Fruit fly (Drosophila melanogaster): ENCODE data around the gene CG15533.

CG15533 gene

DNA sequence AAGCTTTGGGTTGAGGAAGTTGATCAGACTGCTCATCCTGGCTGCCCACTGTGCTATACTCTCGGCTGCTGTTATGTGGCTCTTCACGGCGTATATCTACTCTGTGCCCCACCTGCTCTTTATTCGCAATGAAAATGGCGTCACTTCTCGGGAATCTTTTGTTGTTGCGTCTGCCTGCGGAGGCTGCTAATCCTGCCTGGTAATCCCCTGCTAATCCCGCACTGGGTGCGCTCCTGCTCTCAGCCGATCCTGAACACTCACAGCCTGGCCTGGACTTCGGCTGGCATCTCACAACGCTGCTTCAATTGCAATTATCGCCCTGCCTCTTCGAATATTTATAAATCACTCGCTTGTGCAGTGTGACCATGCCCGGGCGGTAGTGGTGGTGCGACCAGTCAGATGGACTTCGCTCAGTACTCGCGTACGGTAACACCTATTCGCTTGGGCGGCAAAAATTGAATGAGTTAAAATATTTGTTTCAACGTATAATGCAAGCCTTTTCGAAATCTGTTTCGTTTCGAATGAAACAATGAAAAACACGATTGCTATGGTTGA, 738 bp upstream of the CG15533 start, which contains the start of gene CG2218 (continued):
- TF ChIP-seq CG14860 (GFP tag; IDR thresholded peaks at IDR 0.05; ENCODE audit: partially characterized antibody) (no peak), stwl (tag; optimal IDR thresholded peaks at IDR 0.05) (peak; percentile 95), gro (GFP tag; optimal IDR thresholded peaks at IDR 0.05) (peak; percentile 46), Stat92E (GFP tag; optimal IDR thresholded peaks at IDR 0.05) (peak in 1 of 3 experiments; percentile 58), CTCF (GFP tag; optimal IDR thresholded peaks at IDR 0.05) (peak; percentile 54), CG12659 (GFP tag; optimal IDR thresholded peaks at IDR 0.05) (peak; percentile 52), slbo (GFP tag; IDR thresholded peaks at IDR 0.05) (no peak), CG4360 (GFP tag; IDR thresholded peaks at IDR 0.05) (no peak), Dp (GFP tag; optimal IDR thresholded peaks at IDR 0.05) (peak; percentile 98), CG7928 (GFP tag; optimal IDR thresholded peaks at IDR 0.05) (no peak), CG32772 (GFP tag; IDR thresholded peaks at IDR 0.05) (no peak), CG18599 (GFP tag; optimal IDR thresholded peaks at IDR 0.05) (no peak), CkIIα-i1 (GFP tag; IDR thresholded peaks at IDR 0.05) (no peak), chn (GFP tag; optimal IDR thresholded peaks at IDR 0.05) (peak; percentile 5), Deaf1 (tag; optimal IDR thresholded peaks at IDR 0.05) (no peak), sob (GFP tag; IDR thresholded peaks at IDR 0.05) (no peak), BEAF-32 (GFP tag; optimal IDR thresholded peaks at IDR 0.05) (peak; percentile 59), hbn (GFP tag; IDR thresholded peaks at IDR 0.05; ENCODE audit: partially characterized antibody) (0 out of 2 replicates have a peak, but pooled peaks have one; percentile 23), Dll (GFP tag; IDR thresholded peaks at IDR 0.05; ENCODE audit: partially characterized antibody) (peak; percentile 53; the same call in 2 of the 4 replicates), CHES-1-like (GFP tag; optimal IDR thresholded peaks at IDR 0.05) (peak; percentile 25), D (optimal IDR thresholded peaks at IDR 0.05) (peak; percentile 10), D (GFP tag; optimal IDR thresholded peaks at IDR 0.05) (no peak), CG18619 (GFP tag; optimal IDR thresholded peaks at IDR 0.05) (no peak), her (GFP tag; optimal IDR thresholded peaks at IDR 0.05) (peak; percentile 11), ap (GFP tag; IDR thresholded peaks at IDR 0.05) (no peak), pros (GFP tag; optimal IDR thresholded peaks at IDR 0.05) (no peak), gsb (GFP tag; IDR thresholded peaks at IDR 0.05) (no peak), Dbx (GFP tag; IDR thresholded peaks at IDR 0.05) (0 out of 3 replicates have a peak, but pooled peaks have one; percentile 17), amos (GFP tag; IDR thresholded peaks at IDR 0.05; ENCODE audit: partially characterized antibody) (peak; percentile 50; the same call in 1 of the 2 replicates), ato (GFP tag; IDR thresholded peaks at IDR 0.05; ENCODE audit: partially characterized antibody) (peak; percentile 55; the same call in 1 of the 2 replicates), CG2202 (tag; optimal IDR thresholded peaks at IDR 0.05) (no peak), CG14050 (GFP tag; IDR thresholded peaks at IDR 0.05) (no peak), ranshi (GFP tag; IDR thresholded peaks at IDR 0.05) (no peak), E2f2 (GFP tag; IDR thresholded peaks at IDR 0.05) (peak; percentile 99), odd (GFP tag; optimal IDR thresholded peaks at IDR 0.05) (no peak), Dref (GFP tag; IDR thresholded peaks at IDR 0.05) (peak; percentile 48), HLH54F (GFP tag; optimal IDR thresholded peaks at IDR 0.05) (no peak), CG3847 (GFP tag; IDR thresholded peaks at IDR 0.05) (peak; percentile 69), sd (tag; optimal IDR thresholded peaks at IDR 0.05) (peak; percentile 25), Bgb (GFP tag; IDR thresholded peaks at IDR 0.05; ENCODE audit: partially characterized antibody) (peak; percentile 56), Trl (optimal IDR thresholded peaks at IDR 0.05) (no peak), Trl (GFP tag; optimal IDR thresholded peaks at IDR 0.05) (no peak), CrebB (tag; optimal IDR thresholded peaks at IDR 0.05) (peak; percentile 29), nom (GFP tag; optimal IDR thresholded peaks at IDR 0.05) (peak; percentile 86), aop (GFP tag; IDR thresholded peaks at IDR 0.05) (no peak), CG9797 (GFP tag; optimal IDR thresholded peaks at IDR 0.05) (peak; percentile 99), CG31365 (tag; optimal IDR thresholded peaks at IDR 0.05) (no peak), sc (optimal IDR thresholded peaks at IDR 0.05) (no peak), sc (GFP tag; optimal IDR thresholded peaks at IDR 0.05) (no peak), toy (GFP tag; IDR thresholded peaks at IDR 0.05) (no peak), CG11398 (GFP tag; optimal IDR thresholded peaks at IDR 0.05) (no peak)

Measured in whole organism, embryonic.